Worm (Caenorhabditis elegans) whole organism, early embryonic: ENCODE measurements around the gene nprl-2.

Experiments used
- B0310.2 ChIP-seq: sonication (generic microtip); optimal IDR thresholded peaks from 2 replicates; lab custom pipeline; 2016; ENCODE audit warnings: mild to moderate bottlenecking, missing genetic modification characterization, missing compliant biosample characterization
- F13C5.2 ChIP-seq: sonication (generic microtip); optimal IDR thresholded peaks from 2 replicates; lab custom pipeline; 2017; ENCODE audit warnings: mild to moderate bottlenecking, missing genetic modification characterization, inconsistent platforms, missing compliant biosample characterization
- aly-1 ChIP-seq: sonication (generic microtip); optimal IDR thresholded peaks from 2 replicates; lab custom pipeline; 2016; ENCODE audit warnings: missing genetic modification characterization, missing compliant biosample characterization
- ama-1 ChIP-seq: fragments of 150-350 bp; optimal IDR thresholded peaks from 2 replicates; lab custom pipeline; 2014
- ceh-13 ChIP-seq: fragments of 200-800 bp; sonication (Bioruptor generic); optimal IDR thresholded peaks from 2 replicates; lab custom pipeline; 2018; ENCODE audit warnings: mild to moderate bottlenecking, missing genetic modification characterization, missing compliant biosample characterization
- ceh-36 ChIP-seq: sonication (generic microtip); optimal IDR thresholded peaks from 2 replicates; lab custom pipeline; 2016; ENCODE audit warnings: missing genetic modification characterization, inconsistent platforms, missing compliant biosample characterization
- ets-7 ChIP-seq: sonication (generic microtip); optimal IDR thresholded peaks from 2 replicates; lab custom pipeline; 2016; ENCODE audit warnings: missing genotype, missing genetic modification characterization, missing compliant biosample characterization
- flt-1 ChIP-seq: fragments of 200-800 bp; sonication (Bioruptor generic); IDR thresholded peaks from 2 replicates; pipeline ENCODE4 v1.3.6; 2022; ENCODE audit warnings: missing genetic modification characterization, missing compliant biosample characterization
- hmbx-1 ChIP-seq: sonication (generic microtip); optimal IDR thresholded peaks from 2 replicates; lab custom pipeline; 2016; ENCODE audit warnings: mild to moderate bottlenecking, missing genetic modification characterization, missing compliant biosample characterization
- hmg-4 ChIP-seq: fragments of 200-800 bp; sonication (Bioruptor generic); optimal IDR thresholded peaks from 2 replicates; lab custom pipeline; 2018; ENCODE audit warnings: mild to moderate bottlenecking, missing genetic modification characterization, missing compliant biosample characterization
- hnd-1 ChIP-seq: sonication (generic microtip); optimal IDR thresholded peaks from 2 replicates; lab custom pipeline; 2016; ENCODE audit warnings: missing genetic modification characterization, missing compliant biosample characterization
- pes-1 ChIP-seq: fragments of 200-800 bp; sonication (Bioruptor generic); IDR thresholded peaks from 2 replicates; pipeline ENCODE4 v1.3.6; 2022; ENCODE audit warnings: missing genetic modification reagents, missing genetic modification characterization, missing compliant biosample characterization
- scrt-1 ChIP-seq: fragments of 200-800 bp; sonication (Bioruptor generic); IDR thresholded peaks from 2 replicates; pipeline ENCODE4 v1.3.6; 2022; ENCODE audit warnings: missing genetic modification characterization, missing compliant biosample characterization
- sea-1 ChIP-seq: fragments of 200-800 bp; sonication (Bioruptor generic); conservative IDR thresholded peaks from 2 replicates; pipeline ENCODE4 v1.3.6; 2022; ENCODE audit warnings: missing genetic modification characterization, missing compliant biosample characterization
- tbx-11 ChIP-seq: fragments of 200-800 bp; sonication (Bioruptor generic); IDR thresholded peaks from 2 replicates; pipeline ENCODE4 v1.3.6; 2022; ENCODE audit warnings: missing genetic modification characterization, missing compliant biosample characterization
- tbx-37 ChIP-seq: fragments of 200-800 bp; sonication (Bioruptor generic); conservative IDR thresholded peaks from 2 replicates; pipeline ENCODE4 v1.3.6; 2022; ENCODE audit warnings: missing genetic modification reagents, missing genetic modification characterization, missing compliant biosample characterization
- tra-4 ChIP-seq: sonication (generic microtip); optimal IDR thresholded peaks from 2 replicates; lab custom pipeline; 2017; ENCODE audit warnings: missing genetic modification characterization, missing compliant biosample characterization

nprl-2 gene

ce11 chrIV:7575147-7575768 lies 18.6 kb downstream of the nprl-2 start, which contains the start of gene cec-4:
Gene cec-4 (plus strand): TSS chrIV:7575718.
- peak; percentile 52 for TF ChIP-seq ama-1 (lab: Kevin White, UChicago)
- TF ChIP-seq ceh-36 (tag; lab: Kevin White, UChicago): no peak

- no peak for TF ChIP-seq F13C5.2 (tag; lab: Kevin White, UChicago)
- no peak for TF ChIP-seq aly-1 (tag; lab: Kevin White, UChicago)
- no peak for TF ChIP-seq tbx-11
- no peak for TF ChIP-seq scrt-1 (GFP tag; lab: Robert Waterston, UW)
- no peak for TF ChIP-seq sea-1 (GFP tag; lab: Robert Waterston, UW)
- no peak for TF ChIP-seq ets-7 (tag; lab: Kevin White, UChicago)
- TF ChIP-seq hmbx-1 (tag; lab: Kevin White, UChicago): no peak
Measured at ce11 chrIV:7578281-7578680, 21.7 kb downstream of the nprl-2 start, which contains the start of gene F32E10.5. Gene F32E10.5 (minus strand): TSS chrIV:7578381.

ce11 chrIV:7580062-7580614 lies 23.5 kb downstream of the nprl-2 start, which contains the start of the genes cec-5 and nol-10:
Gene cec-5 (minus strand): TSS chrIV:7580112.
Gene nol-10 (plus strand): TSS chrIV:7580597.
- TF ChIP-seq F13C5.2 (tag; lab: Kevin White, UChicago): peak; percentile 72
- TF ChIP-seq tbx-37: no peak
- TF ChIP-seq flt-1 (GFP tag; lab: Robert Waterston, UW): peak; percentile 52; the same call in 1 of the 2 replicates

ce11 chrIV:7585273-7585882 lies 28.8 kb downstream of the nprl-2 start:
- TF ChIP-seq aly-1 (tag; lab: Kevin White, UChicago): no peak
- no peak for TF ChIP-seq tbx-11

- no peak for TF ChIP-seq hmg-4 (GFP tag; lab: Kevin White, UChicago)
- no peak for TF ChIP-seq hnd-1 (tag; lab: Kevin White, UChicago)
- no peak for TF ChIP-seq F13C5.2 (tag; lab: Kevin White, UChicago)
- TF ChIP-seq tbx-11: no peak
- TF ChIP-seq tra-4 (tag; lab: Kevin White, UChicago): no peak
Measured at ce11 chrIV:7586972-7587371, 30.4 kb downstream of the nprl-2 start.

ce11 chrIV:7588631-7589030 lies 32.0 kb downstream of the nprl-2 start, which contains the start of gene cla-1:
Gene cla-1 (plus strand): TSS chrIV:7588931.
- no peak for TF ChIP-seq flt-1 (GFP tag; lab: Robert Waterston, UW)
- TF ChIP-seq tbx-37: no peak
- TF ChIP-seq hmg-4 (GFP tag; lab: Kevin White, UChicago): no peak
- TF ChIP-seq tbx-11: no peak
- TF ChIP-seq F13C5.2 (tag; lab: Kevin White, UChicago): no peak
- TF ChIP-seq ets-7 (tag; lab: Kevin White, UChicago): no peak
- no peak for TF ChIP-seq sea-1 (GFP tag; lab: Robert Waterston, UW)
- no peak for TF ChIP-seq tra-4 (tag; lab: Kevin White, UChicago)
- TF ChIP-seq ceh-36 (tag; lab: Kevin White, UChicago): no peak
- TF ChIP-seq scrt-1 (GFP tag; lab: Robert Waterston, UW): no peak

- no peak for TF ChIP-seq F13C5.2 (tag; lab: Kevin White, UChicago)
- TF ChIP-seq B0310.2 (tag; lab: Kevin White, UChicago): no peak
- no peak for TF ChIP-seq aly-1 (tag; lab: Kevin White, UChicago)
- TF ChIP-seq ceh-36 (tag; lab: Kevin White, UChicago): no peak
- no peak for TF ChIP-seq scrt-1 (GFP tag; lab: Robert Waterston, UW)
- no peak for TF ChIP-seq ets-7 (tag; lab: Kevin White, UChicago)
- no peak for TF ChIP-seq hnd-1 (tag; lab: Kevin White, UChicago)
- TF ChIP-seq flt-1 (GFP tag; lab: Robert Waterston, UW): no peak
- no peak for TF ChIP-seq ama-1 (lab: Kevin White, UChicago)
- no peak for TF ChIP-seq sea-1 (GFP tag; lab: Robert Waterston, UW)
- no peak for TF ChIP-seq hmg-4 (GFP tag; lab: Kevin White, UChicago)
- no peak for TF ChIP-seq tbx-11
- no peak for TF ChIP-seq ceh-13 (GFP tag; lab: Kevin White, UChicago)
- TF ChIP-seq tra-4 (tag; lab: Kevin White, UChicago): no peak
- no peak for TF ChIP-seq pes-1 (GFP tag; lab: Robert Waterston, UW)
Measured at ce11 chrIV:7605413-7605812, 48.8 kb downstream of the nprl-2 start.

- TF ChIP-seq sea-1 (GFP tag; lab: Robert Waterston, UW): no peak
- TF ChIP-seq tbx-11: no peak
- TF ChIP-seq flt-1 (GFP tag; lab: Robert Waterston, UW): no peak
- no peak for TF ChIP-seq ceh-36 (tag; lab: Kevin White, UChicago)
- no peak for TF ChIP-seq hmg-4 (GFP tag; lab: Kevin White, UChicago)
- TF ChIP-seq ets-7 (tag; lab: Kevin White, UChicago): no peak
- no peak for TF ChIP-seq tra-4 (tag; lab: Kevin White, UChicago)
- TF ChIP-seq ceh-13 (GFP tag; lab: Kevin White, UChicago): no peak
- no peak for TF ChIP-seq pes-1 (GFP tag; lab: Robert Waterston, UW)
Measured at ce11 chrIV:7608111-7608510, 51.5 kb downstream of the nprl-2 start.
